Fruit fly (Drosophila melanogaster) whole organism, embryonic: ENCODE measurements around the gene CLS.

Source experiments
- B-H2 ChIP-seq: fragments of 200-800 bp; sonication (Bioruptor generic); optimal IDR thresholded peaks from 2 replicates; lab custom pipeline; 2018; ENCODE audit warnings: missing biosample characterization, mild to moderate bottlenecking, missing genetic modification characterization
- Bteb2 ChIP-seq: fragments of 200-800 bp; sonication (Bioruptor generic); optimal IDR thresholded peaks from 2 replicates; lab custom pipeline; 2016; ENCODE audit warnings: missing biosample characterization, missing genetic modification characterization
- CG11504 ChIP-seq: fragments of 200-800 bp; sonication (Bioruptor generic); optimal IDR thresholded peaks from 3 replicates; lab custom pipeline; 2019; ENCODE audit warnings: missing biosample characterization, mild to moderate bottlenecking, missing genetic modification characterization, moderate library complexity
- CG12299 ChIP-seq: fragments of 200-800 bp; sonication (Bioruptor generic); optimal IDR thresholded peaks from 2 replicates; lab custom pipeline; 2018; ENCODE audit warnings: missing biosample characterization, mild to moderate bottlenecking, missing genetic modification characterization
- CG14965 ChIP-seq: fragments of 200-800 bp; sonication (Bioruptor generic); optimal IDR thresholded peaks from 2 replicates; lab custom pipeline; 2016; ENCODE audit warnings: missing biosample characterization, missing genetic modification characterization, borderline replicate concordance
- CG15011 ChIP-seq: fragments of 200-800 bp; sonication (Bioruptor generic); optimal IDR thresholded peaks from 3 replicates; lab custom pipeline; 2018; ENCODE audit warnings: missing biosample characterization, mild to moderate bottlenecking, missing genetic modification characterization
- CG15073 ChIP-seq: fragments of 200-800 bp; sonication (Bioruptor generic); optimal IDR thresholded peaks from 2 replicates; lab custom pipeline; 2016; ENCODE audit warnings: missing biosample characterization, missing genetic modification characterization
- CG1647 ChIP-seq: fragments of 200-800 bp; sonication (Bioruptor generic); optimal IDR thresholded peaks from 3 replicates; lab custom pipeline; 2016; ENCODE audit warnings: missing biosample characterization, missing genetic modification characterization
- CG17802 ChIP-seq: fragments of 200-800 bp; sonication (Bioruptor generic); optimal IDR thresholded peaks from 2 replicates; lab custom pipeline; 2018; ENCODE audit warnings: missing biosample characterization, mild to moderate bottlenecking, missing genetic modification characterization, moderate library complexity
- CG18262 ChIP-seq: fragments of 200-800 bp; optimal IDR thresholded peaks from 3 replicates; lab custom pipeline; 2019; ENCODE audit warnings: missing biosample characterization, mild to moderate bottlenecking, missing genetic modification characterization, moderate library complexity
- CG18764 ChIP-seq: fragments of 200-800 bp; sonication (Bioruptor generic); optimal IDR thresholded peaks from 3 replicates; lab custom pipeline; 2016; ENCODE audit warnings: missing biosample characterization, missing genetic modification characterization
- CG31441 ChIP-seq: fragments of 200-800 bp; sonication (Bioruptor generic); IDR thresholded peaks from 2 replicates; pipeline ENCODE4 v1.3.6; 2022; ENCODE audit warnings: missing biosample characterization, missing genetic modification characterization
- CG32767 ChIP-seq: fragments of 200-800 bp; sonication (Bioruptor generic); IDR thresholded peaks from 2 replicates; pipeline ENCODE4 v1.3.6; 2022; ENCODE audit warnings: missing biosample characterization, missing genetic modification characterization
- CG33557 ChIP-seq: fragments of 200-800 bp; sonication (Bioruptor generic); optimal IDR thresholded peaks from 2 replicates; lab custom pipeline; 2019; ENCODE audit warnings: missing biosample characterization, mild to moderate bottlenecking, missing genetic modification characterization, moderate library complexity
- CG4328 ChIP-seq: fragments of 200-800 bp; sonication (Bioruptor generic); optimal IDR thresholded peaks from 3 replicates; lab custom pipeline; 2017; ENCODE audit warnings: missing biosample characterization, missing genetic modification reagents, missing genetic modification characterization
- CG4360 ChIP-seq: fragments of 200-800 bp; sonication (Bioruptor generic); IDR thresholded peaks from 2 replicates; pipeline ENCODE4 v1.3.6; 2022; ENCODE audit warnings: missing biosample characterization, missing genetic modification characterization
- CG5180 ChIP-seq: fragments of 200-800 bp; sonication (Bioruptor generic); optimal IDR thresholded peaks from 3 replicates; lab custom pipeline; 2017; ENCODE audit warnings: missing biosample characterization, missing genetic modification characterization, mild to moderate bottlenecking, moderate library complexity, missing genetic modification reagents
- CG6654 ChIP-seq: fragments of 200-800 bp; sonication (Bioruptor generic); optimal IDR thresholded peaks from 2 replicates; lab custom pipeline; 2017; ENCODE audit warnings: missing biosample characterization, mild to moderate bottlenecking, missing genetic modification characterization
- CG8281 ChIP-seq: fragments of 200-800 bp; sonication (Bioruptor generic); optimal IDR thresholded peaks from 2 replicates; lab custom pipeline; 2018; ENCODE audit warnings: missing biosample characterization, mild to moderate bottlenecking, missing genetic modification characterization, moderate library complexity
- CG8290 ChIP-seq, 3 experiments: fragments of 200-800 bp; sonication (Bioruptor generic); optimal IDR thresholded peaks; 2 replicates each; lab custom pipeline; 2016 to 2019; ENCODE audit warnings: missing biosample characterization in 3 of 3, missing genetic modification characterization in 3 of 3, mild to moderate bottlenecking in 2 of 3, moderate library complexity in 1 of 3
- Camta ChIP-seq: fragments of 200-800 bp; sonication (Bioruptor generic); optimal IDR thresholded peaks from 2 replicates; lab custom pipeline; 2016; ENCODE audit warnings: missing biosample characterization, missing genetic modification characterization
- Deaf1 ChIP-seq: fragments of 200-800 bp; optimal IDR thresholded peaks from 3 replicates; lab custom pipeline; 2019; ENCODE audit warnings: missing biosample characterization, mild to moderate bottlenecking, missing genetic modification characterization, moderate library complexity
- Drgx ChIP-seq: fragments of 200-800 bp; sonication (Bioruptor generic); IDR thresholded peaks from 2 replicates; pipeline ENCODE4 v1.3.6; 2022; ENCODE audit warnings: missing biosample characterization, missing genetic modification characterization
- ERR ChIP-seq: fragments of 200-800 bp; sonication (Bioruptor generic); optimal IDR thresholded peaks from 2 replicates; lab custom pipeline; 2016; ENCODE audit warnings: missing biosample characterization, missing genetic modification characterization
- Elba2 ChIP-seq: fragments of 200-800 bp; sonication (Bioruptor generic); optimal IDR thresholded peaks from 3 replicates; lab custom pipeline; 2016; ENCODE audit warnings: missing biosample characterization, missing genetic modification characterization
- H15 ChIP-seq: fragments of 200-800 bp; sonication (Bioruptor generic); IDR thresholded peaks from 3 replicates; pipeline ENCODE4 v1.3.6; 2022; ENCODE audit warnings: missing biosample characterization, missing genetic modification characterization
- HmgZ ChIP-seq: fragments of 200-800 bp; sonication (Bioruptor generic); optimal IDR thresholded peaks from 2 replicates; lab custom pipeline; 2018; ENCODE audit warnings: missing biosample characterization, mild to moderate bottlenecking, missing genetic modification characterization
- Hmr ChIP-seq: fragments of 200-800 bp; sonication (Bioruptor generic); optimal IDR thresholded peaks from 3 replicates; lab custom pipeline; 2017; ENCODE audit warnings: mild to moderate bottlenecking, missing biosample characterization, missing genetic modification reagents, missing genetic modification characterization
- MTF-1 ChIP-seq: fragments of 200-800 bp; sonication (Bioruptor generic); optimal IDR thresholded peaks from 2 replicates; lab custom pipeline; 2018; ENCODE audit warnings: missing biosample characterization, mild to moderate bottlenecking, missing genetic modification characterization, borderline replicate concordance
- Mad ChIP-seq: fragments of 200-800 bp; sonication (Bioruptor generic); optimal IDR thresholded peaks from 2 replicates; lab custom pipeline; 2016; ENCODE audit warnings: missing biosample characterization, missing genetic modification characterization
- Mes4 ChIP-seq: fragments of 200-800 bp; sonication (Bioruptor generic); optimal IDR thresholded peaks from 2 replicates; lab custom pipeline; 2016; ENCODE audit warnings: missing biosample characterization, missing genetic modification characterization
- Rx ChIP-seq: fragments of 200-800 bp; sonication (Bioruptor generic); IDR thresholded peaks from 2 replicates; pipeline ENCODE4 v1.3.6; 2022; ENCODE audit warnings: missing biosample characterization, missing genetic modification characterization
- Xbp1 ChIP-seq: fragments of 200-800 bp; sonication (Bioruptor generic); optimal IDR thresholded peaks from 3 replicates; lab custom pipeline; 2016; ENCODE audit warnings: missing biosample characterization, mild to moderate bottlenecking, missing genetic modification characterization
- dmrt99B ChIP-seq: fragments of 200-800 bp; sonication (Bioruptor generic); optimal IDR thresholded peaks from 2 replicates; lab custom pipeline; 2018; ENCODE audit warnings: missing biosample characterization, mild to moderate bottlenecking, missing genetic modification characterization, moderate library complexity
- dysf ChIP-seq: fragments of 200-800 bp; sonication (Bioruptor generic); IDR thresholded peaks from 3 replicates; pipeline ENCODE4 v1.3.6; 2022; ENCODE audit warnings: missing biosample characterization, missing genetic modification characterization
- fd96Cb ChIP-seq: fragments of 200-800 bp; sonication (Bioruptor generic); optimal IDR thresholded peaks from 2 replicates; lab custom pipeline; 2018; ENCODE audit warnings: missing biosample characterization, mild to moderate bottlenecking, missing genetic modification characterization, moderate library complexity
- gem ChIP-seq: fragments of 200-800 bp; sonication (Bioruptor generic); optimal IDR thresholded peaks from 2 replicates; lab custom pipeline; 2019; ENCODE audit warnings: missing biosample characterization, mild to moderate bottlenecking, missing genetic modification characterization, moderate library complexity
- grn ChIP-seq: fragments of 200-800 bp; sonication (Bioruptor generic); optimal IDR thresholded peaks from 3 replicates; lab custom pipeline; 2017; ENCODE audit warnings: missing biosample characterization, missing genetic modification characterization
- ham ChIP-seq: fragments of 200-800 bp; sonication (Bioruptor generic); IDR thresholded peaks from 2 replicates; pipeline ENCODE4 v1.3.6; 2022; ENCODE audit warnings: missing biosample characterization, missing genetic modification characterization
- jing ChIP-seq: fragments of 200-800 bp; sonication (Bioruptor generic); optimal IDR thresholded peaks from 2 replicates; lab custom pipeline; 2018; ENCODE audit warnings: missing biosample characterization, mild to moderate bottlenecking, missing genetic modification characterization
- nerfin-2 ChIP-seq: fragments of 200-800 bp; sonication (Bioruptor generic); IDR thresholded peaks from 2 replicates; pipeline ENCODE4 v1.3.6; 2022; ENCODE audit warnings: missing biosample characterization, missing genetic modification characterization; ENCODE audit not compliant: partially characterized antibody
- otp ChIP-seq: fragments of 200-800 bp; sonication (Bioruptor generic); IDR thresholded peaks from 3 replicates; pipeline ENCODE4, ENCODE4 v1.3.6; 2022; ENCODE audit warnings: missing biosample characterization, missing genetic modification characterization
- peb ChIP-seq: fragments of 200-800 bp; sonication (Bioruptor generic); IDR thresholded peaks from 2 replicates; pipeline ENCODE4 v1.3.6; 2022; ENCODE audit warnings: missing biosample characterization, missing genetic modification characterization
- ranshi ChIP-seq: fragments of 200-800 bp; sonication (Bioruptor generic); IDR thresholded peaks from 2 replicates; pipeline ENCODE4 v1.3.6; 2022; ENCODE audit warnings: missing biosample characterization, missing genetic modification characterization
- sens ChIP-seq: fragments of 200-800 bp; sonication (Bioruptor generic); peaks from one replicate; lab custom pipeline; 2016; ENCODE audit warnings: missing biosample characterization, missing genetic modification characterization
- so ChIP-seq: fragments of 200-800 bp; sonication (Bioruptor generic); IDR thresholded peaks from 3 replicates; pipeline ENCODE4 v1.3.6; 2022; ENCODE audit warnings: missing biosample characterization, missing genetic modification characterization
- stwl ChIP-seq: fragments of 200-800 bp; sonication (Bioruptor generic); optimal IDR thresholded peaks from 3 replicates; lab custom pipeline; 2018; ENCODE audit warnings: missing biosample characterization, mild to moderate bottlenecking, missing genetic modification characterization, moderate library complexity
- tap ChIP-seq: fragments of 200-800 bp; optimal IDR thresholded peaks from 3 replicates; lab custom pipeline; 2019; ENCODE audit warnings: missing biosample characterization, mild to moderate bottlenecking, missing genetic modification characterization, moderate library complexity
- unc-4 ChIP-seq: fragments of 200-800 bp; sonication (Bioruptor generic); IDR thresholded peaks from 2 replicates; pipeline ENCODE4 v1.3.6; 2022; ENCODE audit warnings: missing biosample characterization, missing genetic modification characterization; ENCODE audit not compliant: partially characterized antibody
- wdn ChIP-seq: fragments of 200-800 bp; sonication (Bioruptor generic); IDR thresholded peaks from 2 replicates; pipeline ENCODE4 v1.3.6; 2022; ENCODE audit warnings: missing biosample characterization, missing genetic modification characterization

Gene CLS

dm6 chr3R:25684859-25685258, 2.3 kb downstream of the CLS start, which contains the start of gene RpL27 (continued):
- TF ChIP-seq Elba2 (GFP tag; lab: Kevin White, UChicago) (no peak), CG31441 (GFP tag; lab: Robert Waterston, UW) (peak; percentile 88), CG8290 (GFP tag; optimal IDR thresholded peaks at IDR 0.05; lab: Kevin White, UChicago) (peak; percentile 68), CG8290 (tag; optimal IDR thresholded peaks at IDR 0.05; lab: Kevin White, UChicago) (peak; percentile 55 to 88), grn (GFP tag; lab: Kevin White, UChicago) (peak; percentile 39), Hmr (peak; percentile 95), CG15011 (peak; percentile 83), Rx (peak; percentile 57), peb (GFP tag; lab: Robert Waterston, UW) (peak; percentile 43; the same call in 1 of the 2 replicates), unc-4 (peak; percentile 74), dmrt99B (tag; lab: Kevin White, UChicago) (peak; percentile 64), wdn (GFP tag; lab: Robert Waterston, UW) (0 out of 2 replicates have a peak, but pooled peaks have one; percentile 52), Bteb2 (peak; percentile 66), H15 (GFP tag; lab: Robert Waterston, UW) (peak; percentile 85), jing (GFP tag; lab: Kevin White, UChicago) (no peak), CG5180 (GFP tag; lab: Kevin White, UChicago) (peak; percentile 47), CG8281 (tag; lab: Kevin White, UChicago) (peak; percentile 48), Mes4 (GFP tag; lab: Kevin White, UChicago) (peak; percentile 92), ERR (GFP tag; lab: Kevin White, UChicago) (peak; percentile 75), dysf (GFP tag; lab: Robert Waterston, UW) (peak; percentile 72; the same call in 2 of the 3 replicates), otp (GFP tag; lab: Robert Waterston, UW) (peak; percentile 87), CG6654 (GFP tag; lab: Kevin White, UChicago) (peak; percentile 8), Camta (GFP tag; lab: Kevin White, UChicago) (peak; percentile 81), CG4360 (GFP tag; lab: Robert Waterston, UW) (0 out of 2 replicates have a peak, but pooled peaks have one; percentile 23), gem (tag; lab: Kevin White, UChicago) (peak; percentile 68), CG33557 (GFP tag; lab: Kevin White, UChicago) (peak; percentile 71), CG17802 (peak; percentile 55), nerfin-2 (GFP tag; lab: Robert Waterston, UW) (no peak), CG11504 (tag; lab: Kevin White, UChicago) (peak; percentile 78), CG14965 (GFP tag; lab: Kevin White, UChicago) (peak; percentile 37), B-H2 (peak; percentile 92), tap (tag; lab: Kevin White, UChicago) (peak; percentile 30), CG12299 (tag; lab: Kevin White, UChicago) (peak; percentile 84), so (peak; percentile 61; the same call in 1 of the 3 replicates), CG1647 (GFP tag; lab: Kevin White, UChicago) (peak; percentile 62), CG32767 (GFP tag; lab: Robert Waterston, UW) (peak; percentile 77; the same call in 1 of the 2 replicates), ham (GFP tag; lab: Robert Waterston, UW) (no peak), MTF-1 (GFP tag; lab: Kevin White, UChicago) (peak; percentile 92), Drgx (peak; percentile 39; the same call in 1 of the 2 replicates), ranshi (peak; percentile 72; the same call in 1 of the 2 replicates), CG4328 (GFP tag; lab: Kevin White, UChicago) (peak; percentile 88), sens (GFP tag; lab: Kevin White, UChicago) (peak; percentile 92), stwl (tag; lab: Kevin White, UChicago) (peak; percentile 88), CG18764 (GFP tag; lab: Kevin White, UChicago) (peak; percentile 73), Xbp1 (peak; percentile 74), HmgZ (tag; lab: Kevin White, UChicago) (peak; percentile 82), CG15073 (GFP tag; lab: Kevin White, UChicago) (no peak), fd96Cb (tag; lab: Kevin White, UChicago) (peak; percentile 31), CG18262 (tag; lab: Kevin White, UChicago) (peak; percentile 76), Deaf1 (peak; percentile 48), Mad (GFP tag; lab: Kevin White, UChicago) (peak; percentile 17)
